Fruit fly (Drosophila melanogaster) whole organism, wandering third instar larva: Measurements from ENCODE around the gene CG5466.

Experiments used
- Abd-B ChIP-seq: fragments of >200 bp; optimal IDR thresholded peaks from 2 replicates; lab custom pipeline; 2017; ENCODE audit warnings: missing biosample characterization, missing genetic modification characterization
- CG32264 ChIP-seq: fragments of 200-800 bp; sonication (Bioruptor generic); optimal IDR thresholded peaks from 2 replicates; lab custom pipeline; 2016; ENCODE audit warnings: missing biosample characterization, missing genetic modification characterization
- CG9705 ChIP-seq: fragments of 200-800 bp; sonication (Bioruptor generic); optimal IDR thresholded peaks from 2 replicates; lab custom pipeline; 2018; ENCODE audit warnings: missing biosample characterization, mild to moderate bottlenecking, missing genetic modification characterization
- Dfd ChIP-seq: fragments of >200 bp; optimal IDR thresholded peaks from 2 replicates; lab custom pipeline; 2017; ENCODE audit warnings: missing biosample characterization, missing genetic modification characterization
- Dif ChIP-seq: fragments of 200-275, 200-300 bp; sonication (Bioruptor generic); optimal IDR thresholded peaks from 2 replicates; lab custom pipeline; 2018; ENCODE audit warnings: missing biosample characterization, missing genetic modification characterization; ENCODE audit not compliant: partially characterized antibody
- GATAd ChIP-seq: sonication (Bioruptor generic); optimal IDR thresholded peaks from 2 replicates; lab custom pipeline; 2016; ENCODE audit warnings: missing biosample characterization, missing genetic modification characterization
- HLH106 ChIP-seq: fragments of 200-800 bp; optimal IDR thresholded peaks from 3 replicates; lab custom pipeline; 2019; ENCODE audit warnings: missing biosample characterization, mild to moderate bottlenecking, missing genetic modification characterization, moderate library complexity
- Hnf4 ChIP-seq: fragments of 200-800 bp; sonication (Bioruptor generic); optimal IDR thresholded peaks from 2 replicates; lab custom pipeline; 2016; ENCODE audit warnings: missing biosample characterization, mild to moderate bottlenecking, missing genetic modification characterization
- Hr78 ChIP-seq: fragments of >200 bp; optimal IDR thresholded peaks from 2 replicates; lab custom pipeline; 2017; ENCODE audit warnings: missing biosample characterization, missing genetic modification characterization
- Jra ChIP-seq: sonication (Bioruptor generic); optimal IDR thresholded peaks from 2 replicates; lab custom pipeline; 2016; ENCODE audit warnings: missing biosample characterization, missing genetic modification characterization
- Mio ChIP-seq: sonication (Bioruptor generic); optimal IDR thresholded peaks from 2 replicates; lab custom pipeline; 2016; ENCODE audit warnings: missing biosample characterization, missing genetic modification characterization
- N ChIP-seq: fragments of >200 bp; optimal IDR thresholded peaks from 2 replicates; lab custom pipeline; 2018; ENCODE audit warnings: missing biosample characterization, missing external identifiers, missing genetic modification characterization
- Rel ChIP-seq, 2 experiments: fragments of 200-800 bp; sonication (Bioruptor generic) in 1 of 2; optimal IDR thresholded peaks; 2 replicates in 1 of 2; 3 replicates in 1 of 2; lab custom pipeline; 2016 to 2019; ENCODE audit warnings: mild to moderate bottlenecking in 2 of 2, missing biosample characterization in 2 of 2, missing genetic modification characterization in 2 of 2, moderate library complexity in 1 of 2
- Sp1 ChIP-seq: fragments of 200-800 bp; sonication (Bioruptor generic); optimal IDR thresholded peaks from 3 replicates; lab custom pipeline; 2019; ENCODE audit warnings: missing biosample characterization, mild to moderate bottlenecking, missing genetic modification characterization, moderate library complexity
- Vsx2 ChIP-seq: fragments of 200-300, 225-300 bp; sonication (Bioruptor generic); optimal IDR thresholded peaks from 2 replicates; lab custom pipeline; 2018; ENCODE audit warnings: missing biosample characterization, missing genetic modification characterization; ENCODE audit not compliant: partially characterized antibody
- br ChIP-seq: fragments of 200-800 bp; sonication (Bioruptor generic); optimal IDR thresholded peaks from 2 replicates; lab custom pipeline; 2016; ENCODE audit warnings: missing biosample characterization, missing genetic modification characterization
- brk ChIP-seq: fragments of 200-800 bp; sonication (Bioruptor generic); optimal IDR thresholded peaks from 2 replicates; lab custom pipeline; 2016; ENCODE audit warnings: missing biosample characterization, mild to moderate bottlenecking, missing genetic modification characterization
- dl ChIP-seq, 2 experiments: fragments of 175-275, 200-275 bp in 1 of 2; fragments of 200-275 bp in 1 of 2; sonication (Bioruptor generic); optimal IDR thresholded peaks; lab custom pipeline; 2018; ENCODE audit warnings: mild to moderate bottlenecking in 2 of 2, missing biosample characterization in 2 of 2, missing genetic modification characterization in 2 of 2, moderate library complexity in 2 of 2; ENCODE audit not compliant: partially characterized antibody in 2 of 2, insufficient read depth in 1 of 2
- ey ChIP-seq: fragments of 200-800 bp; sonication (Bioruptor generic); optimal IDR thresholded peaks from 2 replicates; lab custom pipeline; 2016; ENCODE audit warnings: missing biosample characterization, missing genetic modification characterization
- fru ChIP-seq: fragments of 200-800 bp; sonication (Bioruptor generic); optimal IDR thresholded peaks from 3 replicates; lab custom pipeline; 2016; ENCODE audit warnings: missing biosample characterization, mild to moderate bottlenecking, missing genetic modification characterization
- h ChIP-seq: fragments of 200-800 bp; sonication (Bioruptor generic); optimal IDR thresholded peaks from 3 replicates; lab custom pipeline; 2016; ENCODE audit warnings: missing biosample characterization, mild to moderate bottlenecking, missing genetic modification characterization
- jim ChIP-seq: fragments of 175-275, 200-325 bp; sonication (Bioruptor generic); optimal IDR thresholded peaks from 2 replicates; lab custom pipeline; 2016; ENCODE audit warnings: missing biosample characterization, mild to moderate bottlenecking, missing genetic modification characterization
- lola ChIP-seq: fragments of >200 bp; optimal IDR thresholded peaks from 2 replicates; lab custom pipeline; 2017; ENCODE audit warnings: missing biosample characterization, missing genetic modification characterization
- pan ChIP-seq: fragments of >200 bp; optimal IDR thresholded peaks from 2 replicates; lab custom pipeline; 2017
- psq ChIP-seq: fragments of 200-800 bp; sonication (Bioruptor generic); optimal IDR thresholded peaks from 3 replicates; lab custom pipeline; 2017; ENCODE audit warnings: missing biosample characterization, mild to moderate bottlenecking, missing genetic modification characterization, moderate library complexity
- rgr ChIP-seq: fragments of 200-800 bp; sonication (Bioruptor generic); optimal IDR thresholded peaks from 3 replicates; lab custom pipeline; 2016; ENCODE audit warnings: missing biosample characterization, mild to moderate bottlenecking, missing genetic modification characterization
- sage ChIP-seq: fragments of 200-800 bp; sonication (Bioruptor generic); optimal IDR thresholded peaks from 2 replicates; lab custom pipeline; 2016; ENCODE audit warnings: missing biosample characterization, mild to moderate bottlenecking, missing genetic modification characterization
- tai ChIP-seq: sonication (Bioruptor generic); optimal IDR thresholded peaks from 2 replicates; lab custom pipeline; 2016; ENCODE audit warnings: missing biosample characterization, missing genetic modification characterization
- usp ChIP-seq: fragments of >200 bp; optimal IDR thresholded peaks from 2 replicates; lab custom pipeline; 2017; ENCODE audit warnings: missing biosample characterization, missing genetic modification characterization

The CG5466 gene

dm6 chr3R:20605078-20605477 is 12.6 kb upstream of the CG5466 start:
- no peak for TF ChIP-seq CG9705 (GFP tag; lab: Kevin White, UChicago)
- TF ChIP-seq Dfd (GFP tag; lab: Kevin White, UChicago): peak; percentile 92
- TF ChIP-seq tai (GFP tag; lab: Kevin White, UChicago): no peak
- TF ChIP-seq, all 38 proteins: peak for 1

DNA sequence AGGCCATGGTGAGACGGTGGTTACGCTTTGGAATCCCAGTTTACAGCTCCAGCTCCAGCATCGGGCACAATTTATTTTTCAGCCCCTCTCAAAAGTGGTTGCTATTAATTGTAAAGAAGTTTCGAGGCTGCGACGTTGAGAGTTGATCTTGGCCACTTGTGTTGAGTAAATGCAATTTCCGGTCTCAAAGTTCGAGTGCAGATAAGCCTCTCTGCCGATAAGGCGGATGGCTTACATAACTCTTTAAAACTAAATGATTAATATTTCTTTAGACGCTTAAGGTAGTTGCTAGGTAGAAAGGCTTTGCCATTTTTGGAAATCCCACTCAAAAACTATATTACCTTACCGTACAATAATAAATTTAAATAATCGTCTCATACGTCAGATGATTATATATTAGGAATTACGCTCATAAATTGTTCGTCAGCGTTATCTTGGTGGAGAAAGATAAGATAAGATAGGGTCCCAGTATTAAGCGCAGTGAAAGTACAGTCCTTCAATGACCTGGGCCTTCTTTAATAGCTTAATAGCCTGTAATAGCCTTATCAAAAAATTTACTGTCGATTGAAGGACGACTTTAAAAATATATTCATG is 12.0 kb upstream of the CG5466 start:
- TF ChIP-seq Hr78 (GFP tag; lab: Kevin White, UChicago) (no peak), Mio (GFP tag; lab: Kevin White, UChicago) (no peak), CG32264 (GFP tag; lab: Kevin White, UChicago) (no peak), sage (GFP tag; lab: Kevin White, UChicago) (no peak), lola (GFP tag; lab: Kevin White, UChicago) (no peak), Jra (GFP tag; lab: Kevin White, UChicago) (no peak)

dm6 chr3R:20608199-20608598 is 9.5 kb upstream of the CG5466 start:
- TF ChIP-seq Dfd (GFP tag; lab: Kevin White, UChicago) (peak; percentile 96), Hr78 (GFP tag; lab: Kevin White, UChicago) (no peak)

- no peak for TF ChIP-seq lola (GFP tag; lab: Kevin White, UChicago)
Measured at dm6 chr3R:20616801-20617200, 882 bp upstream of the CG5466 start, which contains the start of gene CG15923. Gene CG15923 (minus strand): TSS chr3R:20616901.

dm6 chr3R:20618947-20619346 is 1.3 kb downstream of the CG5466 start:
- peak; percentile 62 for TF ChIP-seq Dfd (GFP tag; lab: Kevin White, UChicago)
- no peak for TF ChIP-seq HLH106 (tag; lab: Kevin White, UChicago)
- TF ChIP-seq jim (GFP tag; lab: Kevin White, UChicago): no peak
- no peak for TF ChIP-seq Mio (GFP tag; lab: Kevin White, UChicago)
- no peak for TF ChIP-seq Vsx2 (GFP tag; lab: Kevin White, UChicago)
- TF ChIP-seq, all 38 proteins: peak for 1

dm6 chr3R:20621805-20622286 is 4.2 kb downstream of the CG5466 start, which contains the start of gene H:
Gene H (plus strand): TSS chr3R:20621938.
- no peak for TF ChIP-seq GATAd (GFP tag; lab: Kevin White, UChicago)
- peak; percentile 49 for TF ChIP-seq Abd-B
- TF ChIP-seq h (GFP tag; lab: Kevin White, UChicago): no peak
- TF ChIP-seq Hr78 (GFP tag; lab: Kevin White, UChicago): peak; percentile 60
- TF ChIP-seq N: peak; percentile 94
- TF ChIP-seq usp (GFP tag; lab: Kevin White, UChicago): no peak
- no peak for TF ChIP-seq br
- no peak for TF ChIP-seq Jra (GFP tag; lab: Kevin White, UChicago)
- no peak for TF ChIP-seq ey (GFP tag; lab: Kevin White, UChicago)
- TF ChIP-seq pan (lab: Kevin White, UChicago): no peak
- peak; percentile 77 for TF ChIP-seq psq (GFP tag; lab: Kevin White, UChicago)

dm6 chr3R:20622297-20623168 is 4.8 kb downstream of the CG5466 start:
- TF ChIP-seq tai (GFP tag; lab: Kevin White, UChicago): no peak
- TF ChIP-seq psq (GFP tag; lab: Kevin White, UChicago): peak; percentile 9
- TF ChIP-seq, all 38 proteins: peak for 1

DNA sequence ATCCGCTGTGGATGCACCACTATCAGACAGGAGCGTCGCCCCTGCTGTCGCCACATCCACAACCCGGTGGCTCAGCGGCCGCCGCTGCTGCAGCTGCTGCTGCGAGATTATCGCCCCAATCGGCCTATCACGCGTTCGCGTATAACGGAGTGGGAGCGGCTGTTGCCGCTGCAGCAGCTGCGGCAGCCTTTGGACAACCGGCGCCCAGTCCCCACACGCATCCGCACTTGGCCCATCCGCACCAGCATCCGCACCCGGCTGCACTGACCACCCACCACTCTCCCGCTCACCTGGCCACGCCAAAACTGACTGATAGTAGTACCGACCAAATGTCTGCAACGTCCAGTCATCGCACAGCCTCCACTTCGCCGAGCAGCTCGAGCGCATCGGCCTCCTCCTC is 8.4 kb downstream of the CG5466 start:
- TF ChIP-seq ey (GFP tag; lab: Kevin White, UChicago) (no peak), sage (GFP tag; lab: Kevin White, UChicago) (no peak), rgr (no peak), Sp1 (GFP tag; lab: Kevin White, UChicago) (no peak), h (GFP tag; lab: Kevin White, UChicago) (no peak), Jra (GFP tag; lab: Kevin White, UChicago) (no peak), usp (GFP tag; lab: Kevin White, UChicago) (no peak), Mio (GFP tag; lab: Kevin White, UChicago) (no peak), brk (GFP tag; lab: Kevin White, UChicago) (no peak), Vsx2 (GFP tag; lab: Kevin White, UChicago) (no peak), Dif (no peak), br (no peak), Hnf4 (GFP tag; lab: Kevin White, UChicago) (no peak), fru (no peak), Rel (GFP tag; optimal IDR thresholded peaks at IDR 0.05; lab: Kevin White, UChicago) (no peak), Rel (tag; optimal IDR thresholded peaks at IDR 0.05; lab: Kevin White, UChicago) (no peak), N (no peak), jim (GFP tag; lab: Kevin White, UChicago) (no peak), dl (GFP tag; optimal IDR thresholded peaks at IDR 0.05; lab: Kevin White, UChicago; ENCODE audit: insufficient read depth in 1 of 2, partially characterized antibody in 2 of 2) (no peak), lola (GFP tag; lab: Kevin White, UChicago) (no peak)
